Worm (Caenorhabditis elegans) whole organism, late embryonic: ENCODE measurements around the gene C16B8.4.

Experiments used
- C08G9.2 ChIP-seq: sonication (generic microtip); optimal IDR thresholded peaks from 2 replicates; lab custom pipeline; 2016; ENCODE audit warnings: mild to moderate bottlenecking, missing genetic modification characterization, moderate library complexity, missing compliant biosample characterization
- C38D4.7 ChIP-seq: fragments of 200-800 bp; sonication (Bioruptor generic); optimal IDR thresholded peaks from 2 replicates; lab custom pipeline; 2018; ENCODE audit warnings: mild to moderate bottlenecking, missing genetic modification characterization, moderate library complexity, missing compliant biosample characterization
- K02D7.2 ChIP-seq: sonication (generic microtip); optimal IDR thresholded peaks from 2 replicates; lab custom pipeline; 2017; ENCODE audit warnings: mild to moderate bottlenecking, missing genetic modification characterization, missing compliant biosample characterization
- ceh-2 ChIP-seq: sonication (generic microtip); optimal IDR thresholded peaks from 2 replicates; lab custom pipeline; 2016; ENCODE audit warnings: missing genotype, missing genetic modification characterization, missing compliant biosample characterization
- dmd-4 ChIP-seq: sonication (generic microtip); optimal IDR thresholded peaks from 2 replicates; lab custom pipeline; 2016; ENCODE audit warnings: borderline replicate concordance, missing genetic modification characterization, missing compliant biosample characterization
- ets-4 ChIP-seq: sonication (generic microtip); optimal IDR thresholded peaks from 2 replicates; lab custom pipeline; 2016; ENCODE audit warnings: missing genetic modification characterization, missing compliant biosample characterization
- fkh-10 ChIP-seq: fragments of 150-350 bp; optimal IDR thresholded peaks from 2 replicates; lab custom pipeline; 2014; ENCODE audit warnings: missing biosample characterization, missing genetic modification reagents, missing genetic modification characterization
- nfya-1 ChIP-seq: sonication (generic microtip); optimal IDR thresholded peaks from 2 replicates; lab custom pipeline; 2017; ENCODE audit warnings: missing genetic modification characterization, mild to moderate bottlenecking, missing compliant biosample characterization, antibody characterized with exemption, moderate library complexity
- pat-9 ChIP-seq: fragments of 200-800 bp; sonication (Bioruptor generic); optimal IDR thresholded peaks from 2 replicates; lab custom pipeline; 2018; ENCODE audit warnings: mild to moderate bottlenecking, missing genetic modification characterization, moderate library complexity, missing compliant biosample characterization
- pqm-1 ChIP-seq: sonication (generic microtip); optimal IDR thresholded peaks from 2 replicates; lab custom pipeline; 2016; ENCODE audit warnings: missing genetic modification characterization, missing compliant biosample characterization
- ttx-3 ChIP-seq: sonication (generic microtip); optimal IDR thresholded peaks from 2 replicates; lab custom pipeline; 2016; ENCODE audit warnings: missing genetic modification reagents, missing genetic modification characterization, missing compliant biosample characterization
- zip-5 ChIP-seq: sonication (generic microtip); optimal IDR thresholded peaks from 2 replicates; lab custom pipeline; 2016; ENCODE audit warnings: missing genetic modification characterization, missing compliant biosample characterization

ce11 chrX:3959221-3959620 lies 14.2 kb downstream of the C16B8.4 start:
- TF ChIP-seq fkh-10 (GFP tag; lab: Kevin White, UChicago), result no peak
- TF ChIP-seq C08G9.2, result no peak
- no peak for TF ChIP-seq K02D7.2 (tag; lab: Kevin White, UChicago)
- no peak for TF ChIP-seq ceh-2 (tag; lab: Kevin White, UChicago)
- no peak for TF ChIP-seq nfya-1 (tag; lab: Kevin White, UChicago)
- TF ChIP-seq pat-9 (tag; lab: Kevin White, UChicago), result no peak
- TF ChIP-seq ttx-3, result no peak
- no peak for TF ChIP-seq zip-5 (tag; lab: Kevin White, UChicago)
- no peak for TF ChIP-seq pqm-1 (tag; lab: Kevin White, UChicago)
- no peak for TF ChIP-seq dmd-4 (tag; lab: Kevin White, UChicago)
- no peak for TF ChIP-seq ets-4 (tag; lab: Kevin White, UChicago)
- no peak for TF ChIP-seq C38D4.7 (GFP tag; lab: Kevin White, UChicago)
